Worm (Caenorhabditis elegans) whole organism, L1 larva: ENCODE results near the gene snai-1.

Experiments used
- C16A3.4 ChIP-seq: fragments of 150-350 bp; optimal IDR thresholded peaks from 2 replicates; lab custom pipeline; 2014; ENCODE audit warnings: missing biosample characterization, missing genetic modification characterization
- aha-1 ChIP-seq: fragments of 150-350 bp; optimal IDR thresholded peaks from 2 replicates; lab custom pipeline; 2014; ENCODE audit warnings: missing biosample characterization, missing genetic modification characterization
- alr-1 ChIP-seq: fragments of 200-800 bp; sonication (Bioruptor generic); optimal IDR thresholded peaks from 2 replicates; lab custom pipeline; 2018; ENCODE audit warnings: borderline replicate concordance, mild to moderate bottlenecking, missing genetic modification characterization, missing compliant biosample characterization
- aly-2 ChIP-seq: fragments of 150-350 bp; optimal IDR thresholded peaks from 2 replicates; lab custom pipeline; 2014; ENCODE audit warnings: missing biosample characterization, missing genetic modification characterization
- ama-1 ChIP-seq: fragments of 150-350 bp; optimal IDR thresholded peaks from 2 replicates; lab custom pipeline; 2014
- blmp-1 ChIP-seq: fragments of 150-350 bp; optimal IDR thresholded peaks from 2 replicates; lab custom pipeline; 2014; ENCODE audit warnings: missing biosample characterization, missing genetic modification characterization
- ceh-8 ChIP-seq: fragments of 200-800 bp; sonication (Bioruptor generic); optimal IDR thresholded peaks from 2 replicates; lab custom pipeline; 2018; ENCODE audit warnings: mild to moderate bottlenecking, missing genetic modification characterization, moderate library complexity, missing compliant biosample characterization
- ceh-82 ChIP-seq, 3 experiments: fragments of 150-350 bp in 1 of 3; sonication (generic microtip) in 2 of 3; optimal IDR thresholded peaks; 2 replicates each; lab custom pipeline; 2014 to 2017; ENCODE audit warnings: missing biosample characterization in 3 of 3, missing genetic modification characterization in 3 of 3
- ceh-88 ChIP-seq: fragments of 200-800 bp; sonication (Bioruptor generic); IDR thresholded peaks from 2 replicates; pipeline ENCODE4 v1.3.6; 2022; ENCODE audit warnings: missing genetic modification characterization, missing compliant biosample characterization
- ceh-90 ChIP-seq: sonication (generic microtip); optimal IDR thresholded peaks from 2 replicates; lab custom pipeline; 2016; ENCODE audit warnings: missing genetic modification characterization, missing compliant biosample characterization
- ces-1 ChIP-seq: fragments of 150-350 bp; optimal IDR thresholded peaks from 2 replicates; lab custom pipeline; 2014; ENCODE audit warnings: missing biosample characterization, missing genetic modification reagents, missing genetic modification characterization
- dpl-1 ChIP-seq, 3 experiments: fragments of 150-350 bp in 2 of 3; sonication (generic microtip) in 1 of 3; optimal IDR thresholded peaks; 2 replicates each; lab custom pipeline; 2014 to 2017; ENCODE audit warnings: missing biosample characterization in 3 of 3, missing genetic modification characterization in 3 of 3, missing genetic modification reagents in 3 of 3
- efl-1 ChIP-seq, 4 experiments: fragments of 150-350 bp; optimal IDR thresholded peaks in 3 of 4; peaks in 1 of 4; 1 replicate in 1 of 4; 2 replicates in 3 of 4; lab custom pipeline; 2014; ENCODE audit warnings: missing biosample characterization in 2 of 4, missing genetic modification characterization in 2 of 4, missing genetic modification reagents in 2 of 4
- efl-3 ChIP-seq: fragments of 200-800 bp; sonication (Bioruptor generic); optimal IDR thresholded peaks from 2 replicates; lab custom pipeline; 2018; ENCODE audit warnings: mild to moderate bottlenecking, missing genetic modification characterization, missing compliant biosample characterization
- egl-13 ChIP-seq: sonication (generic microtip); optimal IDR thresholded peaks from 2 replicates; lab custom pipeline; 2016; ENCODE audit warnings: missing genotype, missing genetic modification reagents, missing genetic modification characterization, missing compliant biosample characterization
- elt-3 ChIP-seq, 6 experiments: fragments of 150-350 bp in 1 of 6; sonication (generic microtip); optimal IDR thresholded peaks; 2 replicates each; lab custom pipeline; 2017 to 2018; ENCODE audit warnings: missing biosample characterization in 6 of 6, missing genetic modification characterization in 6 of 6, inconsistent platforms in 1 of 6
- ets-5 ChIP-seq: fragments of 200-800 bp; sonication (Bioruptor generic); IDR thresholded peaks from 2 replicates; pipeline ENCODE4 v1.3.6; 2022; ENCODE audit warnings: missing genetic modification characterization, missing compliant biosample characterization
- fkh-10 ChIP-seq: sonication (generic microtip); optimal IDR thresholded peaks from 2 replicates; lab custom pipeline; 2017; ENCODE audit warnings: missing biosample characterization, missing genetic modification reagents, missing genetic modification characterization
- fkh-4 ChIP-seq: sonication (generic microtip); optimal IDR thresholded peaks from 2 replicates; lab custom pipeline; 2016; ENCODE audit warnings: missing compliant biosample characterization, missing genetic modification characterization, borderline replicate concordance
- fkh-8 ChIP-seq: sonication (generic microtip); optimal IDR thresholded peaks from 2 replicates; lab custom pipeline; 2016; ENCODE audit warnings: mild to moderate bottlenecking, missing genetic modification characterization, missing compliant biosample characterization
- fos-1 ChIP-seq: fragments of 150-350 bp; optimal IDR thresholded peaks from 2 replicates; lab custom pipeline; 2014; ENCODE audit warnings: missing biosample characterization, missing genetic modification characterization
- grh-1 ChIP-seq: fragments of 200-800 bp; sonication (Bioruptor generic); IDR thresholded peaks from 2 replicates; pipeline ENCODE4 v1.3.6; 2022; ENCODE audit warnings: missing genetic modification reagents, missing genetic modification characterization, missing compliant biosample characterization
- hlh-17 ChIP-seq: fragments of 200-800 bp; sonication (Bioruptor generic); optimal IDR thresholded peaks from 2 replicates; lab custom pipeline; 2018; ENCODE audit warnings: missing genetic modification characterization, mild to moderate bottlenecking, missing compliant biosample characterization, moderate library complexity, borderline replicate concordance
- hlh-4 ChIP-seq: sonication (generic microtip); optimal IDR thresholded peaks from 2 replicates; lab custom pipeline; 2016; ENCODE audit warnings: mild to moderate bottlenecking, missing genetic modification characterization, missing compliant biosample characterization
- isw-1 ChIP-seq: fragments of 200-800 bp; sonication (Bioruptor generic); IDR thresholded peaks from 2 replicates; pipeline ENCODE4 v1.3.6; 2022; ENCODE audit warnings: missing genetic modification characterization, missing compliant biosample characterization
- jun-1 ChIP-seq: fragments of 150-350 bp; optimal IDR thresholded peaks from 2 replicates; lab custom pipeline; 2014; ENCODE audit warnings: missing biosample characterization, missing genetic modification reagents, missing genetic modification characterization
- lin-14 ChIP-seq: fragments of 200-800 bp; sonication (Bioruptor generic); optimal IDR thresholded peaks from 2 replicates; lab custom pipeline; 2018; ENCODE audit warnings: mild to moderate bottlenecking, missing genetic modification characterization, moderate library complexity, missing compliant biosample characterization
- lin-35 ChIP-seq, 2 experiments: fragments of 150-350 bp; optimal IDR thresholded peaks; 2 replicates each; lab custom pipeline; 2014; ENCODE audit warnings: missing biosample characterization in 2 of 2, missing genetic modification characterization in 2 of 2, missing genetic modification reagents in 2 of 2
- lir-3 ChIP-seq: sonication (generic microtip); optimal IDR thresholded peaks from 2 replicates; lab custom pipeline; 2016; ENCODE audit warnings: mild to moderate bottlenecking, missing genetic modification characterization, moderate library complexity, missing compliant biosample characterization; ENCODE audit not compliant: poor library complexity
- lsy-2 ChIP-seq, 2 experiments: fragments of 150-350 bp; optimal IDR thresholded peaks; 2 replicates each; lab custom pipeline; 2014; ENCODE audit warnings: missing biosample characterization in 2 of 2, missing genetic modification characterization in 2 of 2
- mef-2 ChIP-seq: fragments of 150-350 bp; optimal IDR thresholded peaks from 2 replicates; lab custom pipeline; 2014; ENCODE audit warnings: missing biosample characterization, missing genetic modification characterization
- nhr-12 ChIP-seq: sonication (generic microtip); optimal IDR thresholded peaks from 2 replicates; lab custom pipeline; 2017; ENCODE audit warnings: missing biosample characterization, missing genetic modification characterization
- nhr-20 ChIP-seq: sonication (generic microtip); optimal IDR thresholded peaks from 2 replicates; lab custom pipeline; 2016; ENCODE audit warnings: mild to moderate bottlenecking, missing genetic modification characterization, missing compliant biosample characterization
- nhr-71 ChIP-seq: sonication (generic microtip); optimal IDR thresholded peaks from 2 replicates; lab custom pipeline; 2016; ENCODE audit warnings: mild to moderate bottlenecking, missing genetic modification characterization, moderate library complexity, missing compliant biosample characterization
- sox-4 ChIP-seq: sonication (generic microtip); optimal IDR thresholded peaks from 2 replicates; lab custom pipeline; 2016; ENCODE audit warnings: missing genetic modification characterization, missing compliant biosample characterization
- sptf-1 ChIP-seq: fragments of 150-350 bp; optimal IDR thresholded peaks from 2 replicates; lab custom pipeline; 2014; ENCODE audit warnings: missing biosample characterization, missing genetic modification characterization
- swsn-7 ChIP-seq: sonication (generic microtip); optimal IDR thresholded peaks from 2 replicates; lab custom pipeline; 2016; ENCODE audit warnings: missing genetic modification characterization, missing compliant biosample characterization
- unc-130 ChIP-seq: fragments of 150-350 bp; optimal IDR thresholded peaks from 2 replicates; lab custom pipeline; 2017; ENCODE audit warnings: missing biosample characterization, missing genetic modification characterization, inconsistent platforms
- unc-30 ChIP-seq: sonication (generic microtip); optimal IDR thresholded peaks from 2 replicates; lab custom pipeline; 2017; ENCODE audit warnings: missing biosample characterization, missing genetic modification characterization
- unc-62 ChIP-seq: fragments of 150-350 bp; optimal IDR thresholded peaks from 2 replicates; lab custom pipeline; 2014; ENCODE audit warnings: missing biosample characterization, missing genetic modification reagents, missing genetic modification characterization
- unc-98 ChIP-seq: fragments of 200-800 bp; sonication (Bioruptor generic); IDR thresholded peaks from 2 replicates; pipeline ENCODE4 v1.3.6; 2022; ENCODE audit warnings: missing genetic modification characterization, missing compliant biosample characterization
- vab-15 ChIP-seq: sonication (generic microtip); optimal IDR thresholded peaks from 2 replicates; lab custom pipeline; 2017; ENCODE audit warnings: missing genotype, mild to moderate bottlenecking, missing genetic modification characterization, missing compliant biosample characterization
- xbp-1 ChIP-seq: sonication (generic microtip); optimal IDR thresholded peaks from 2 replicates; lab custom pipeline; 2016; ENCODE audit warnings: missing genetic modification characterization, missing compliant biosample characterization
- zag-1 ChIP-seq: fragments of 150-350 bp; optimal IDR thresholded peaks from 2 replicates; lab custom pipeline; 2014; ENCODE audit warnings: missing biosample characterization, missing genetic modification characterization
- ztf-11 ChIP-seq, 2 experiments: sonication (generic microtip); optimal IDR thresholded peaks; 2 replicates each; lab custom pipeline; 2016 to 2017; ENCODE audit warnings: missing genetic modification characterization in 2 of 2, missing biosample characterization in 1 of 2, missing compliant biosample characterization in 1 of 2
- ztf-4 ChIP-seq: fragments of 150-350 bp; optimal IDR thresholded peaks from 2 replicates; lab custom pipeline; 2014; ENCODE audit warnings: missing biosample characterization, missing genetic modification characterization

snai-1 gene

DNA sequence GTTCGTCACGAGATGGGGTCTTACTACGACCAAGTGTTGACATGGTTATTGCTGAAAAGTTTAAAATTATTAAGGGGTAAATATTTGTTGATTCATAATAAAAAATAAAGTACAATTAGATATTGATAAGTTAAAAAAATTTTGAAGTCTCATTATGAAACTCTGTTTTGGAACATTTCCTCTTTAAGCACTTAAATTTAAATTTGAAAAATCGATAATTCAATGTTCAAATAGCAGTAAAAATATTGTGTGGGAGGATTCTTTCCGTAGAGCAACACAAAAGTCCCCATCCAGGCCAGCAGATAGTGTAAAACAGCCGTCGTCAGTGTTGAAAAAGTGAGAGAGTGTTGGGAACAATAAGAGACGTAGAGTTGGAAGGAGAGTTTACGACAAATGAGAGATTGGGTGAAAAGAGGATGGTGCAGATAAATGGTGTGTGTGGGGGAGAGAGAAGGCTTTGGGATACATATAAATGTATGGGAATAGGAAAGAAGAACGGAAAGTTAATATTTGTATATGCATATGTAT is 49.3 kb downstream of the snai-1 start, which contains the start of gene pat-6 (continued):
- TF ChIP-seq nhr-12 (tag; lab: Kevin White, UChicago) (no peak), C16A3.4 (tag; lab: Kevin White, UChicago) (no peak), efl-1 (optimal IDR thresholded peaks at IDR 0.05; lab: Kevin White, UChicago) (peak; percentile 57 to 60), efl-1 (GFP tag; optimal IDR thresholded peaks at IDR 0.05 in 1 of 2; lab: Kevin White, UChicago) (peak; percentile 47 to 93), lin-14 (GFP tag; lab: Kevin White, UChicago) (peak; percentile 77), lin-35 (GFP tag; optimal IDR thresholded peaks at IDR 0.05; lab: Kevin White, UChicago) (peak; percentile 7 to 53), ces-1 (GFP tag; lab: Kevin White, UChicago) (no peak), hlh-17 (GFP tag; lab: Kevin White, UChicago) (no peak), ceh-88 (GFP tag; lab: Robert Waterston, UW) (no peak), lsy-2 (tag; optimal IDR thresholded peaks at IDR 0.05; lab: Kevin White, UChicago) (peak in 1 of 2 experiments; percentile 23)

ce11 chrIV:262460-262859 is 51.1 kb downstream of the snai-1 start:
- TF ChIP-seq blmp-1 (tag; lab: Kevin White, UChicago) (no peak), C16A3.4 (tag; lab: Kevin White, UChicago) (no peak), efl-1 (optimal IDR thresholded peaks at IDR 0.05; lab: Kevin White, UChicago) (no peak), efl-1 (GFP tag; optimal IDR thresholded peaks at IDR 0.05 in 1 of 2; lab: Kevin White, UChicago) (peak in 1 of 2 experiments; percentile 91), ceh-90 (no peak)

- TF ChIP-seq unc-98 (GFP tag; lab: Robert Waterston, UW) (no peak), swsn-7 (tag; lab: Kevin White, UChicago) (peak; percentile 55), unc-130 (tag; lab: Kevin White, UChicago) (no peak), ceh-8 (GFP tag; lab: Kevin White, UChicago) (no peak), unc-30 (tag; lab: Kevin White, UChicago) (no peak), hlh-17 (GFP tag; lab: Kevin White, UChicago) (no peak), unc-62 (GFP tag; lab: Kevin White, UChicago) (no peak), elt-3 (tag; optimal IDR thresholded peaks at IDR 0.05; lab: Kevin White, UChicago) (peak in 1 of 6 experiments; percentile 24), nhr-71 (tag; lab: Kevin White, UChicago) (peak; percentile 75), efl-1 (optimal IDR thresholded peaks at IDR 0.05; lab: Kevin White, UChicago) (peak; percentile 69 to 94), efl-1 (GFP tag; optimal IDR thresholded peaks at IDR 0.05 in 1 of 2; lab: Kevin White, UChicago) (peak; percentile 95 to 99), ztf-11 (tag; optimal IDR thresholded peaks at IDR 0.05; lab: Kevin White, UChicago) (no peak), egl-13 (tag; lab: Kevin White, UChicago) (no peak), fos-1 (tag; lab: Kevin White, UChicago) (peak; percentile 42), isw-1 (GFP tag; lab: Robert Waterston, UW) (peak; percentile 58), zag-1 (tag; lab: Kevin White, UChicago) (no peak), C16A3.4 (tag; lab: Kevin White, UChicago) (peak; percentile 58), hlh-4 (tag; lab: Kevin White, UChicago) (no peak), alr-1 (tag; lab: Kevin White, UChicago) (no peak), xbp-1 (peak; percentile 64), blmp-1 (tag; lab: Kevin White, UChicago) (peak; percentile 55), fkh-8 (tag; lab: Kevin White, UChicago) (peak; percentile 51), ztf-4 (tag; lab: Kevin White, UChicago) (no peak), dpl-1 (GFP tag; optimal IDR thresholded peaks at IDR 0.05; lab: Kevin White, UChicago) (peak; percentile 89 to 95 (median 92)), lsy-2 (tag; optimal IDR thresholded peaks at IDR 0.05; lab: Kevin White, UChicago) (peak; percentile 76 to 82), fkh-10 (GFP tag; lab: Kevin White, UChicago) (peak; percentile 42), mef-2 (no peak), ceh-88 (GFP tag; lab: Robert Waterston, UW) (no peak), grh-1 (GFP tag; lab: Robert Waterston, UW) (no peak), vab-15 (tag; lab: Kevin White, UChicago) (no peak), sptf-1 (tag; lab: Kevin White, UChicago) (no peak), fkh-4 (tag; lab: Kevin White, UChicago) (no peak), ets-5 (GFP tag; lab: Robert Waterston, UW) (no peak), nhr-20 (tag; lab: Kevin White, UChicago) (peak; percentile 58), sox-4 (tag; lab: Kevin White, UChicago) (no peak), efl-3 (GFP tag; lab: Kevin White, UChicago) (no peak), jun-1 (tag; lab: Kevin White, UChicago) (peak; percentile 3), aha-1 (no peak), ama-1 (lab: Kevin White, UChicago) (no peak), aly-2 (peak; percentile 58), ceh-82 (tag; optimal IDR thresholded peaks at IDR 0.05; lab: Kevin White, UChicago) (peak; percentile 15 to 58 (median 29)), lir-3 (tag; lab: Kevin White, UChicago) (no peak)
Observed at ce11 chrIV:261607-262006, 51.9 kb downstream of the snai-1 start, which contains the start of gene pqbp-1.1. TSS of gene pqbp-1.1 (minus strand) at chrIV:261683.
